Worm (Caenorhabditis elegans): Measurements from ENCODE around the gene sru-48.

The sru-48 gene

ce11 chrX:5195462-5196160, 15.6 kb downstream of the sru-48 start, which contains the start of gene pqn-62:
Gene pqn-62 (plus strand): TSS chrX:5196110.
- no peak for TF ChIP-seq lin-13 (tag; optimal IDR thresholded peaks at IDR 0.05)
- no peak for TF ChIP-seq zip-8 (tag; optimal IDR thresholded peaks at IDR 0.05)
- peak; percentile 31 for TF ChIP-seq unc-62 (GFP tag; optimal IDR thresholded peaks at IDR 0.05)
- no peak for TF ChIP-seq nhr-2 (tag; optimal IDR thresholded peaks at IDR 0.05)
- TF ChIP-seq hlh-1 (tag; optimal IDR thresholded peaks at IDR 0.05), result peak; percentile 53
- TF ChIP-seq nhr-76 (tag; optimal IDR thresholded peaks at IDR 0.05), result no peak
- TF ChIP-seq elt-1 (tag; optimal IDR thresholded peaks at IDR 0.05; ENCODE audit: borderline replicate concordance, insufficient read depth), result no peak
- TF ChIP-seq tbx-8 (GFP tag; optimal IDR thresholded peaks at IDR 0.05), result no peak
- no peak for TF ChIP-seq mep-1 (tag; optimal IDR thresholded peaks at IDR 0.05)
- no peak for TF ChIP-seq flh-1 (GFP tag; optimal IDR thresholded peaks at IDR 0.05)
- TF ChIP-seq ztf-11 (tag; optimal IDR thresholded peaks at IDR 0.05), result no peak
- peak; percentile 56 for TF ChIP-seq unc-120 (tag; optimal IDR thresholded peaks at IDR 0.05; ENCODE audit: poor library complexity, severe bottlenecking)
- no peak for TF ChIP-seq ceh-83 (GFP tag; optimal IDR thresholded peaks at IDR 0.05)
- no peak for TF ChIP-seq unc-39 (tag; optimal IDR thresholded peaks at IDR 0.05)

ce11 chrX:5197440-5197839, 17.5 kb downstream of the sru-48 start:
- TF ChIP-seq ceh-43 (GFP tag; optimal IDR thresholded peaks at IDR 0.05), result no peak
- TF ChIP-seq unc-39 (tag; optimal IDR thresholded peaks at IDR 0.05), result no peak
- no peak for TF ChIP-seq hlh-1 (tag; optimal IDR thresholded peaks at IDR 0.05)
- no peak for TF ChIP-seq nhr-2 (tag; optimal IDR thresholded peaks at IDR 0.05)
- TF ChIP-seq snpc-4 (tag; optimal IDR thresholded peaks at IDR 0.05), result no peak
- no peak for TF ChIP-seq sptf-1 (tag; optimal IDR thresholded peaks at IDR 0.05)
- no peak for TF ChIP-seq ztf-11 (tag; optimal IDR thresholded peaks at IDR 0.05)
- no peak for TF ChIP-seq pha-4 (tag; optimal IDR thresholded peaks at IDR 0.05)
- no peak for TF ChIP-seq tbx-8 (GFP tag; optimal IDR thresholded peaks at IDR 0.05)
- TF ChIP-seq nhr-28 (tag; optimal IDR thresholded peaks at IDR 0.05), result no peak
- no peak for TF ChIP-seq unc-62 (GFP tag; optimal IDR thresholded peaks at IDR 0.05)
- no peak for TF ChIP-seq nhr-76 (tag; optimal IDR thresholded peaks at IDR 0.05)
- no peak for TF ChIP-seq sem-2 (GFP tag; optimal IDR thresholded peaks at IDR 0.05)
- TF ChIP-seq ceh-39 (tag; optimal IDR thresholded peaks at IDR 0.05), result no peak

ce11 chrX:5199245-5199644, 19.3 kb downstream of the sru-48 start:
- TF ChIP-seq sem-2 (GFP tag; optimal IDR thresholded peaks at IDR 0.05) (no peak), ces-1 (GFP tag; optimal IDR thresholded peaks at IDR 0.05) (no peak), drap-1 (GFP tag; optimal IDR thresholded peaks at IDR 0.05) (no peak), lsy-2 (tag; optimal IDR thresholded peaks at IDR 0.05) (no peak), ztf-11 (tag; optimal IDR thresholded peaks at IDR 0.05) (no peak), ceh-83 (GFP tag; optimal IDR thresholded peaks at IDR 0.05) (no peak), unc-62 (GFP tag; optimal IDR thresholded peaks at IDR 0.05) (no peak)

- TF ChIP-seq lin-13 (tag; optimal IDR thresholded peaks at IDR 0.05) (no peak), lin-32 (GFP tag; optimal IDR thresholded peaks at IDR 0.05) (no peak), lsy-2 (tag; optimal IDR thresholded peaks at IDR 0.05) (no peak), ham-2 (GFP tag; optimal IDR thresholded peaks at IDR 0.05) (no peak), nhr-76 (tag; optimal IDR thresholded peaks at IDR 0.05) (no peak), pha-4 (tag; optimal IDR thresholded peaks at IDR 0.05) (no peak), drap-1 (GFP tag; optimal IDR thresholded peaks at IDR 0.05) (no peak), bed-3 (GFP tag; optimal IDR thresholded peaks at IDR 0.05) (no peak), M03D4.4 (tag; optimal IDR thresholded peaks at IDR 0.05) (no peak), mep-1 (tag; optimal IDR thresholded peaks at IDR 0.05) (no peak), unc-62 (GFP tag; optimal IDR thresholded peaks at IDR 0.05) (peak; percentile 35), nhr-2 (tag; optimal IDR thresholded peaks at IDR 0.05) (no peak), ztf-11 (tag; optimal IDR thresholded peaks at IDR 0.05) (no peak), ceh-83 (GFP tag; optimal IDR thresholded peaks at IDR 0.05) (no peak), sptf-1 (tag; optimal IDR thresholded peaks at IDR 0.05) (no peak), hlh-1 (tag; optimal IDR thresholded peaks at IDR 0.05) (peak; percentile 59)
Measured at ce11 chrX:5199825-5200373, 19.9 kb downstream of the sru-48 start.

- TF ChIP-seq mep-1 (tag; optimal IDR thresholded peaks at IDR 0.05) (no peak), ces-1 (GFP tag; optimal IDR thresholded peaks at IDR 0.05) (no peak)
Measured at ce11 chrX:5201860-5202259, 21.9 kb downstream of the sru-48 start.

All from whole organism, mixed stage, embryonic.